Worm (Caenorhabditis elegans) whole organism, mixed stage, embryonic: ENCODE results near the gene C26E6.1.

Experiments used
- ceh-83 ChIP-seq: fragments of 200-800 bp; sonication (Bioruptor generic); optimal IDR thresholded peaks from 2 replicates; lab custom pipeline; 2018; ENCODE audit warnings: mild to moderate bottlenecking, missing genetic modification characterization, missing compliant biosample characterization
- cnd-1 ChIP-seq: fragments of 200-800 bp; sonication (Bioruptor generic); optimal IDR thresholded peaks from 2 replicates; lab custom pipeline; 2018; ENCODE audit warnings: mild to moderate bottlenecking, missing genetic modification characterization, missing compliant biosample characterization
- elt-3 ChIP-seq: fragments of 150-350 bp; optimal IDR thresholded peaks from 2 replicates; lab custom pipeline; 2014; ENCODE audit warnings: missing biosample characterization, missing genetic modification characterization
- flh-1 ChIP-seq: fragments of 200-800 bp; sonication (Bioruptor generic); optimal IDR thresholded peaks from 2 replicates; lab custom pipeline; 2018; ENCODE audit warnings: mild to moderate bottlenecking, missing genetic modification characterization, moderate library complexity, missing compliant biosample characterization
- mab-5 ChIP-seq: fragments of 150-350 bp; optimal IDR thresholded peaks from 2 replicates; lab custom pipeline; 2014; ENCODE audit warnings: missing biosample characterization, missing genetic modification characterization
- pha-4 ChIP-seq: fragments of 150-350 bp; optimal IDR thresholded peaks from 2 replicates; lab custom pipeline; 2018; ENCODE audit warnings: missing biosample characterization, missing genetic modification reagents, missing genetic modification characterization
- sptf-1 ChIP-seq: sonication (generic microtip); optimal IDR thresholded peaks from 2 replicates; lab custom pipeline; 2017; ENCODE audit warnings: mild to moderate bottlenecking, missing genetic modification characterization, moderate library complexity, missing compliant biosample characterization
- unc-120 ChIP-seq: sonication (generic microtip); optimal IDR thresholded peaks from 2 replicates; lab custom pipeline; 2017; ENCODE audit warnings: missing genetic modification characterization, missing compliant biosample characterization; ENCODE audit not compliant: poor library complexity, severe bottlenecking
- ztf-11 ChIP-seq: fragments of 150-350 bp; optimal IDR thresholded peaks from 2 replicates; lab custom pipeline; 2014; ENCODE audit warnings: missing biosample characterization, missing genetic modification characterization

DNA sequence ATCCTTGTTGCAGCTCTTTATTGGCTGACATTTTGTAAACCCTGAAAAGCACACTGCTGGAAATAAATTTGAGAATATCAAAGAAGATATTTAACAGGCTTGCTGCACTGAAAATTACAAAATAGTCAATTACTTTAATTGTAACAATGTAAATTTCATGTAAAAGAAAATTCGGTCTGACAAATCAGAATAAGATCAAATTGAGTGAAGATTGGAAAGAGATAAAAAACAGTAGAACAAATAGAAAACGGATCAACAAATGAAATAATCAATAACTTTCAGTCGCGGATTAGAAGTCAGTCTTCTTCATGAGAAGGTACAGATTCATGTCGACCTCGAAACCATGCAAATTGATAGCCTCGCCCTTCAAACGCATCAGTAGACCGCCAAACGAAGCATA lies 39.6 kb upstream of the C26E6.1 start, which contains the start of gene rars-1:
- no peak for TF ChIP-seq elt-3
- TF ChIP-seq mab-5: no peak
- TF ChIP-seq ztf-11: no peak
- TF ChIP-seq flh-1 (GFP tag; lab: Kevin White, UChicago): no peak
- no peak for TF ChIP-seq sptf-1
- no peak for TF ChIP-seq cnd-1 (tag; lab: Kevin White, UChicago)
- TF ChIP-seq ceh-83: no peak
- TF ChIP-seq unc-120 (tag; lab: Kevin White, UChicago): no peak
- TF ChIP-seq pha-4 (tag; lab: Kevin White, UChicago): no peak
